Worm (Caenorhabditis elegans) whole organism, L2 larva: Measurements from ENCODE around the gene wdr-5.2.

ENCODE experiments used
- C34F6.9 ChIP-seq: fragments of 150-350 bp; optimal IDR thresholded peaks from 2 replicates; lab custom pipeline; 2014; ENCODE audit warnings: missing biosample characterization, missing genetic modification characterization
- ZK546.5 ChIP-seq: sonication (generic microtip); optimal IDR thresholded peaks from 2 replicates; lab custom pipeline; 2017; ENCODE audit warnings: missing biosample characterization, missing genetic modification characterization
- aly-2 ChIP-seq: fragments of 150-350 bp; optimal IDR thresholded peaks from 2 replicates; lab custom pipeline; 2014; ENCODE audit warnings: missing biosample characterization, missing genetic modification characterization
- ama-1 ChIP-seq: fragments of 150-350 bp; optimal IDR thresholded peaks from 2 replicates; lab custom pipeline; 2018; ENCODE audit warnings: inconsistent platforms
- ceh-16 ChIP-seq: fragments of 150-350 bp; optimal IDR thresholded peaks from 2 replicates; lab custom pipeline; 2014; ENCODE audit warnings: missing biosample characterization, missing genetic modification characterization
- ceh-82 ChIP-seq: fragments of 150-350 bp; optimal IDR thresholded peaks from 2 replicates; lab custom pipeline; 2014; ENCODE audit warnings: missing biosample characterization, missing genetic modification characterization
- dmd-4 ChIP-seq: sonication (generic microtip); optimal IDR thresholded peaks from 2 replicates; lab custom pipeline; 2017; ENCODE audit warnings: missing biosample characterization, missing genetic modification characterization
- egl-27 ChIP-seq: sonication (generic microtip); optimal IDR thresholded peaks from 3 replicates; lab custom pipeline; 2017; ENCODE audit warnings: missing biosample characterization, missing genetic modification reagents, missing genetic modification characterization
- fos-1 ChIP-seq: fragments of 150-350 bp; optimal IDR thresholded peaks from 2 replicates; lab custom pipeline; 2014; ENCODE audit warnings: missing biosample characterization, missing genetic modification characterization
- lin-11 ChIP-seq: fragments of 150-350 bp; sonication (generic microtip); optimal IDR thresholded peaks from 2 replicates; lab custom pipeline; 2014; ENCODE audit warnings: missing biosample characterization, missing genetic modification characterization, inconsistent platforms, mixed read lengths
- lin-13 ChIP-seq: fragments of 150-350 bp; optimal IDR thresholded peaks from 2 replicates; lab custom pipeline; 2014; ENCODE audit warnings: missing biosample characterization, missing genetic modification reagents, missing genetic modification characterization
- lin-39 ChIP-seq: fragments of 150-350 bp; optimal IDR thresholded peaks from 2 replicates; lab custom pipeline; 2014; ENCODE audit warnings: missing biosample characterization, missing genetic modification reagents, missing genetic modification characterization
- lsy-2 ChIP-seq, 2 experiments: fragments of 150-350 bp in 1 of 2; sonication (generic microtip) in 1 of 2; optimal IDR thresholded peaks; 2 replicates each; lab custom pipeline; 2014 to 2017; ENCODE audit warnings: missing biosample characterization in 2 of 2, missing genetic modification characterization in 2 of 2
- mab-5 ChIP-seq: fragments of 150-350 bp; optimal IDR thresholded peaks from 2 replicates; lab custom pipeline; 2014; ENCODE audit warnings: missing biosample characterization, missing genetic modification characterization
- mdl-1 ChIP-seq, 2 experiments: fragments of 150-350 bp in 1 of 2; sonication (generic microtip) in 1 of 2; optimal IDR thresholded peaks; 2 replicates each; lab custom pipeline; 2017; ENCODE audit warnings: missing biosample characterization in 2 of 2, missing genetic modification characterization in 2 of 2
- nhr-10 ChIP-seq: sonication (generic microtip); optimal IDR thresholded peaks from 2 replicates; lab custom pipeline; 2017; ENCODE audit warnings: missing biosample characterization, missing genetic modification characterization
- nhr-11 ChIP-seq: fragments of 150-350 bp; optimal IDR thresholded peaks from 2 replicates; lab custom pipeline; 2014; ENCODE audit warnings: missing biosample characterization, missing genetic modification characterization
- nhr-12 ChIP-seq: fragments of 150-350 bp; optimal IDR thresholded peaks from 2 replicates; lab custom pipeline; 2014; ENCODE audit warnings: missing biosample characterization, missing genetic modification characterization
- nhr-129 ChIP-seq: fragments of 150-350 bp; optimal IDR thresholded peaks from 2 replicates; lab custom pipeline; 2014; ENCODE audit warnings: missing biosample characterization, missing genetic modification characterization
- nhr-21 ChIP-seq: fragments of 150-350 bp; optimal IDR thresholded peaks from 2 replicates; lab custom pipeline; 2014; ENCODE audit warnings: missing biosample characterization, missing genetic modification characterization
- nhr-23 ChIP-seq: fragments of 150-350 bp; optimal IDR thresholded peaks from 2 replicates; lab custom pipeline; 2014; ENCODE audit warnings: missing biosample characterization, missing genetic modification reagents, missing genetic modification characterization
- nhr-237 ChIP-seq: fragments of 150-350 bp; optimal IDR thresholded peaks from 2 replicates; lab custom pipeline; 2014; ENCODE audit warnings: missing biosample characterization, missing genetic modification characterization
- nhr-25 ChIP-seq: fragments of 150-350 bp; sonication (generic microtip); optimal IDR thresholded peaks from 3 replicates; lab custom pipeline; 2014; ENCODE audit warnings: missing biosample characterization, missing genetic modification characterization
- nhr-6 ChIP-seq: fragments of 150-350 bp; optimal IDR thresholded peaks from 2 replicates; lab custom pipeline; 2014; ENCODE audit warnings: missing biosample characterization, missing genetic modification characterization
- nhr-77 ChIP-seq: fragments of 150-350 bp; optimal IDR thresholded peaks from 2 replicates; lab custom pipeline; 2014; ENCODE audit warnings: missing biosample characterization, missing genetic modification characterization
- peb-1 ChIP-seq: fragments of 150-350 bp; optimal IDR thresholded peaks from 2 replicates; lab custom pipeline; 2014; ENCODE audit warnings: missing biosample characterization, missing genetic modification characterization
- sem-4 ChIP-seq: fragments of 150-350 bp; optimal IDR thresholded peaks from 2 replicates; lab custom pipeline; 2014; ENCODE audit warnings: missing biosample characterization, missing genetic modification reagents, missing genetic modification characterization
- skn-1 ChIP-seq: sonication (generic microtip); optimal IDR thresholded peaks from 2 replicates; lab custom pipeline; 2017; ENCODE audit warnings: missing biosample characterization, missing genetic modification characterization
- sma-9 ChIP-seq, 2 experiments: fragments of 150-350 bp in 1 of 2; sonication (generic microtip) in 1 of 2; optimal IDR thresholded peaks; 2 replicates each; lab custom pipeline; 2014 to 2016; ENCODE audit warnings: missing genetic modification characterization in 2 of 2, mild to moderate bottlenecking in 1 of 2, missing biosample characterization in 1 of 2, missing compliant biosample characterization in 1 of 2, missing genetic modification reagents in 1 of 2, moderate library complexity in 1 of 2
- snpc-4 ChIP-seq: fragments of 150-350 bp; optimal IDR thresholded peaks from 2 replicates; lab custom pipeline; 2014; ENCODE audit warnings: missing biosample characterization, missing genetic modification characterization
- unc-39 ChIP-seq: fragments of 150-350 bp; optimal IDR thresholded peaks from 2 replicates; lab custom pipeline; 2014; ENCODE audit warnings: missing biosample characterization, missing genetic modification characterization
- unc-62 ChIP-seq: fragments of 150-350 bp; optimal IDR thresholded peaks from 2 replicates; lab custom pipeline; 2014; ENCODE audit warnings: missing biosample characterization, missing genetic modification reagents, missing genetic modification characterization

wdr-5.2 gene

ce11 chrX:14359571-14359970 is 9.7 kb downstream of the wdr-5.2 start:
- TF ChIP-seq peb-1 (tag; lab: Kevin White, UChicago): no peak
- TF ChIP-seq nhr-77 (tag; lab: Kevin White, UChicago): no peak
- TF ChIP-seq sma-9 (GFP tag; optimal IDR thresholded peaks at IDR 0.05; lab: Kevin White, UChicago): no peak
- no peak for TF ChIP-seq sma-9 (tag; optimal IDR thresholded peaks at IDR 0.05; lab: Kevin White, UChicago)
- TF ChIP-seq nhr-6 (tag; lab: Kevin White, UChicago): no peak
- no peak for TF ChIP-seq nhr-25 (tag; lab: Kevin White, UChicago)
- no peak for TF ChIP-seq C34F6.9
- no peak for TF ChIP-seq ama-1 (lab: Kevin White, UChicago)
- TF ChIP-seq snpc-4 (tag; lab: Kevin White, UChicago): no peak
- TF ChIP-seq nhr-10: no peak
- TF ChIP-seq fos-1 (tag; lab: Kevin White, UChicago): no peak
- TF ChIP-seq nhr-129 (tag; lab: Kevin White, UChicago): no peak
- no peak for TF ChIP-seq nhr-11 (tag; lab: Kevin White, UChicago)
- TF ChIP-seq sem-4 (tag; lab: Kevin White, UChicago): no peak
- TF ChIP-seq aly-2: no peak
- no peak for TF ChIP-seq ceh-16 (tag; lab: Kevin White, UChicago)
- no peak for TF ChIP-seq lsy-2 (tag; optimal IDR thresholded peaks at IDR 0.05; lab: Kevin White, UChicago)
- TF ChIP-seq nhr-21: no peak
- TF ChIP-seq lin-39 (tag; lab: Kevin White, UChicago): no peak
- TF ChIP-seq lin-13: no peak
- TF ChIP-seq dmd-4 (tag; lab: Kevin White, UChicago): no peak

- TF ChIP-seq ZK546.5: no peak
- no peak for TF ChIP-seq unc-39
- no peak for TF ChIP-seq sem-4 (tag; lab: Kevin White, UChicago)
- TF ChIP-seq lin-11 (tag; lab: Kevin White, UChicago): no peak
These were observed 16.2 kb downstream of the wdr-5.2 start for ce11 chrX:14366081-14366480.

- no peak for TF ChIP-seq nhr-237 (tag; lab: Kevin White, UChicago)
These were observed 20.4 kb downstream of the wdr-5.2 start, which contains the start of gene irk-3 for ce11 chrX:14370314-14370713. Gene irk-3, minus strand, starts transcription at chrX:14370414.

- TF ChIP-seq nhr-23 (tag; lab: Kevin White, UChicago) (no peak), lin-11 (tag; lab: Kevin White, UChicago) (no peak), ZK546.5 (no peak)
These were observed 27.3 kb downstream of the wdr-5.2 start, which contains the start of gene Y60A9A.1 for ce11 chrX:14377169-14377568. Gene Y60A9A.1, minus strand, starts transcription at chrX:14377269.

ce11 chrX:14382951-14383350 is 33.0 kb downstream of the wdr-5.2 start, which contains the start of gene Y60A9.3:
Gene Y60A9.3, plus strand, starts transcription at chrX:14383251.
- TF ChIP-seq aly-2: no peak
- no peak for TF ChIP-seq unc-62 (GFP tag; lab: Kevin White, UChicago)
- no peak for TF ChIP-seq sma-9 (GFP tag; optimal IDR thresholded peaks at IDR 0.05; lab: Kevin White, UChicago)
- TF ChIP-seq sma-9 (tag; optimal IDR thresholded peaks at IDR 0.05; lab: Kevin White, UChicago): no peak
- TF ChIP-seq mab-5: no peak
- TF ChIP-seq nhr-25 (tag; lab: Kevin White, UChicago): no peak
- TF ChIP-seq sem-4 (tag; lab: Kevin White, UChicago): no peak
- no peak for TF ChIP-seq nhr-12 (tag; lab: Kevin White, UChicago)
- TF ChIP-seq lsy-2 (tag; optimal IDR thresholded peaks at IDR 0.05; lab: Kevin White, UChicago): no peak
- no peak for TF ChIP-seq nhr-237 (tag; lab: Kevin White, UChicago)

- no peak for TF ChIP-seq nhr-12 (tag; lab: Kevin White, UChicago)
These were observed 45.3 kb downstream of the wdr-5.2 start, which contains the start of gene Y60A9.1 for ce11 chrX:14395267-14395666. Gene Y60A9.1, minus strand, starts transcription at chrX:14395367.

ce11 chrX:14399035-14399434 is 49.1 kb downstream of the wdr-5.2 start:
- TF ChIP-seq nhr-21: no peak
- TF ChIP-seq egl-27 (tag; lab: Kevin White, UChicago): no peak
- no peak for TF ChIP-seq mdl-1 (tag; optimal IDR thresholded peaks at IDR 0.05; lab: Kevin White, UChicago)
- TF ChIP-seq skn-1 (tag; lab: Kevin White, UChicago): no peak
- no peak for TF ChIP-seq ZK546.5
- TF ChIP-seq ceh-82 (tag; lab: Kevin White, UChicago): no peak
- no peak for TF ChIP-seq unc-62 (GFP tag; lab: Kevin White, UChicago)
- TF ChIP-seq unc-39: no peak
- no peak for TF ChIP-seq ama-1 (lab: Kevin White, UChicago)
- TF ChIP-seq, all 48 proteins: peak for 0
